Fruit fly (Drosophila melanogaster) ovary, adult (tissue): ENCODE results near the gene wapl.

ENCODE experiments used
- CG17801 ChIP-seq: fragments of 200-800 bp; optimal IDR thresholded peaks from 2 replicates; lab custom pipeline; 2019; ENCODE audit warnings: missing biosample characterization, mild to moderate bottlenecking, missing genetic modification characterization, moderate library complexity; ENCODE audit not compliant: partially characterized antibody

The wapl gene

dm6 chrX:2103859-2104258 is 54.9 kb downstream of the wapl start:
- no peak for TF ChIP-seq CG17801 (GFP tag; lab: Kevin White, UChicago)
